Worm (Caenorhabditis elegans) whole organism, mixed stage, embryonic: ENCODE data around the gene srab-2.

Experiments used
- lin-13 ChIP-seq: fragments of 150-350 bp; optimal IDR thresholded peaks from 2 replicates; lab custom pipeline; 2014; ENCODE audit warnings: missing biosample characterization, missing genetic modification characterization
- lsy-2 ChIP-seq: fragments of 150-350 bp; optimal IDR thresholded peaks from 2 replicates; lab custom pipeline; 2014; ENCODE audit warnings: missing biosample characterization, missing genetic modification characterization
- mep-1 ChIP-seq: fragments of 150-350 bp; optimal IDR thresholded peaks from 2 replicates; lab custom pipeline; 2017; ENCODE audit warnings: missing biosample characterization, missing genetic modification reagents, missing genetic modification characterization, inconsistent platforms
- nhr-237 ChIP-seq: fragments of 150-350 bp; optimal IDR thresholded peaks from 2 replicates; lab custom pipeline; 2014; ENCODE audit warnings: missing biosample characterization, missing genetic modification characterization
- pha-4 ChIP-seq: fragments of 150-350 bp; optimal IDR thresholded peaks from 2 replicates; lab custom pipeline; 2018; ENCODE audit warnings: missing biosample characterization, missing genetic modification reagents, missing genetic modification characterization

- TF ChIP-seq lsy-2 (no peak), mep-1 (no peak), nhr-237 (tag; lab: Kevin White, UChicago) (no peak), lin-13 (tag; lab: Kevin White, UChicago) (no peak), pha-4 (no peak)
Measured at ce11 chrV:5080853-5081338, 23.9 kb downstream of the srab-2 start, which contains the start of gene Y58A7A.3.
